Worm (Caenorhabditis elegans): Measurements from ENCODE around the gene C18G1.1.

C18G1.1 gene

ce11 chrV:4805847-4806246 lies 28.1 kb downstream of the C18G1.1 start, which contains the start of gene R02F11.3:
R02F11.3 (minus strand) TSS chrV:4805947.
- TF ChIP-seq aly-1 (tag; optimal IDR thresholded peaks at IDR 0.05) (no peak), hmg-4 (GFP tag; optimal IDR thresholded peaks at IDR 0.05) (no peak), flt-1 (GFP tag; IDR thresholded peaks at IDR 0.05) (no peak), ceh-36 (tag; optimal IDR thresholded peaks at IDR 0.05) (no peak), F13C5.2 (tag; optimal IDR thresholded peaks at IDR 0.05) (no peak), hnd-1 (tag; optimal IDR thresholded peaks at IDR 0.05) (no peak), hmbx-1 (tag; optimal IDR thresholded peaks at IDR 0.05) (no peak), sea-1 (GFP tag; conservative IDR thresholded peaks at IDR 0.05) (no peak), tbx-37 (GFP tag; conservative IDR thresholded peaks at IDR 0.05) (no peak), scrt-1 (GFP tag; IDR thresholded peaks at IDR 0.05) (no peak), ceh-13 (GFP tag; optimal IDR thresholded peaks at IDR 0.05) (no peak), tbx-11 (GFP tag; IDR thresholded peaks at IDR 0.05) (no peak), ets-7 (tag; optimal IDR thresholded peaks at IDR 0.05) (no peak), tra-4 (tag; optimal IDR thresholded peaks at IDR 0.05) (no peak)

DNA sequence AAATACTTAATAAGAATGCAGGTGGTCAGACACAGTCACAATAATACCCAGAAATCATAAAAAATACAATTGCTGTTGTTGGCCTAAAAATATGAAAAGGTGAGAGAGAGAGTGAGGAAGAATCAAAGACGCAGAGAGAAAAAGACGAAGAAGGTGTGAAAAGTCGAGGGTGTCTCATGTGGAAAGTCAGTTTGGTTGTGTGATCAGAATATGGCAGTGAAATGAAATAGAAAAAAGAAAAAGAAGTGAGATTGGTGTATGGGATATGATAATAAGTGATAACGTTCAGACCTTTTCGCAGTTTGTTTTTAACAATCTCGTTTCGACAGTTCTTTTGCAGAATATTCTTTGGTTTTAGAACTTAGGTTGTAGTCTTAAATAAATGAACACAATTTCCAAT lies 29.1 kb downstream of the C18G1.1 start:
- TF ChIP-seq sea-1 (GFP tag; conservative IDR thresholded peaks at IDR 0.05) (no peak), tbx-11 (GFP tag; IDR thresholded peaks at IDR 0.05) (no peak), tbx-37 (GFP tag; conservative IDR thresholded peaks at IDR 0.05) (no peak)

- peak; percentile 54 for TF ChIP-seq hmg-4 (GFP tag; optimal IDR thresholded peaks at IDR 0.05)
- no peak for TF ChIP-seq ceh-36 (tag; optimal IDR thresholded peaks at IDR 0.05)
- TF ChIP-seq ama-1 (optimal IDR thresholded peaks at IDR 0.05) = no peak
- no peak for TF ChIP-seq tra-4 (tag; optimal IDR thresholded peaks at IDR 0.05)
Measured at ce11 chrV:4810653-4811052, 32.9 kb downstream of the C18G1.1 start.

DNA sequence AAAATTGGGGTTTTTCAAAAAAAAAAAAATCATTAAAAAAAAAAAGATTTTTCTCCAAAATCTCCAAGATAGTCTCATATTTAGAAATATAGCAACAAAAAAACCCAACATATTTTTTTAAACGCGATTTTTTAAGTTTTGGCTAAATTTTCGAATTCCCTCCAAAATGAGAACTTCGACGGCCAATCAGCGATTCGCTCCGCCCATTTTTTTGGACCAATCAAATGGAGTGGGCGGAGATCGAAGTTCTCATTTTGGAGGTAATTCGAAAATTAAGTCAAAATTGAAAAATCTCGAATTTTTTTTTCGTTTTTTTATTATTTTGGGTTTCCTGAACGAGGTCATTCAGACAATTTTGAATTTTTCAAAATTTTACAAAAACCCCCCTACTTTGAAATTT lies 36.1 kb downstream of the C18G1.1 start:
- TF ChIP-seq hmg-4 (GFP tag; optimal IDR thresholded peaks at IDR 0.05) (no peak), ets-7 (tag; optimal IDR thresholded peaks at IDR 0.05) (no peak), ceh-13 (GFP tag; optimal IDR thresholded peaks at IDR 0.05) (no peak), F13C5.2 (tag; optimal IDR thresholded peaks at IDR 0.05) (no peak), hmbx-1 (tag; optimal IDR thresholded peaks at IDR 0.05) (no peak), flt-1 (GFP tag; IDR thresholded peaks at IDR 0.05) (no peak), pes-1 (GFP tag; IDR thresholded peaks at IDR 0.05) (no peak), hnd-1 (tag; optimal IDR thresholded peaks at IDR 0.05) (no peak), tbx-37 (GFP tag; conservative IDR thresholded peaks at IDR 0.05) (no peak), aly-1 (tag; optimal IDR thresholded peaks at IDR 0.05) (no peak), ama-1 (optimal IDR thresholded peaks at IDR 0.05) (no peak)

DNA sequence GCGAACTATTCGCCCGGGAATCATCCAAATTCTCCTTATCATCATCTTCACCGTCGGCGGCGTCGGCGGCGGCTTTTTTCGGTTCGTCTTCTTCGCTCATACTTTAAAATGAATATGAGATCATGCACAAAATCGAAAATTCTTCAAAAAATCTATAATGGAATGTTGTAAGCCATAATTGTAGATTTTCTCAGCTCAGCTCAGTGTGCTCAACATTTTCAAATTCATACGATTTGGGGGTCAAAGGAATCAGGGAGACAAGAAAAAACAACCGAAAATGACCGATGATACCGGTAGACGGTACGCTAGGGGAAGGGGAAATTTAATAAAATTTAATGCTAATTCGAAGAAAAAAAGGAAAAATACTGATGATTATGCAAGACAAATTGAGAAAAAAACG lies 40.8 kb downstream of the C18G1.1 start, which contains the start of gene ccep-97:
Gene ccep-97, minus strand, starts transcription at position 101 of the 400 bp plus-strand sequence.
- TF ChIP-seq flt-1 (GFP tag; IDR thresholded peaks at IDR 0.05) (no peak), sea-1 (GFP tag; conservative IDR thresholded peaks at IDR 0.05) (no peak), hnd-1 (tag; optimal IDR thresholded peaks at IDR 0.05) (no peak), aly-1 (tag; optimal IDR thresholded peaks at IDR 0.05) (no peak), ceh-13 (GFP tag; optimal IDR thresholded peaks at IDR 0.05) (no peak), ama-1 (optimal IDR thresholded peaks at IDR 0.05) (no peak), tra-4 (tag; optimal IDR thresholded peaks at IDR 0.05) (no peak), ets-7 (tag; optimal IDR thresholded peaks at IDR 0.05) (no peak), pes-1 (GFP tag; IDR thresholded peaks at IDR 0.05) (no peak), tbx-11 (GFP tag; IDR thresholded peaks at IDR 0.05) (no peak), hmg-4 (GFP tag; optimal IDR thresholded peaks at IDR 0.05) (no peak), hmbx-1 (tag; optimal IDR thresholded peaks at IDR 0.05) (no peak), tbx-37 (GFP tag; conservative IDR thresholded peaks at IDR 0.05) (no peak), B0310.2 (tag; optimal IDR thresholded peaks at IDR 0.05) (no peak)

DNA sequence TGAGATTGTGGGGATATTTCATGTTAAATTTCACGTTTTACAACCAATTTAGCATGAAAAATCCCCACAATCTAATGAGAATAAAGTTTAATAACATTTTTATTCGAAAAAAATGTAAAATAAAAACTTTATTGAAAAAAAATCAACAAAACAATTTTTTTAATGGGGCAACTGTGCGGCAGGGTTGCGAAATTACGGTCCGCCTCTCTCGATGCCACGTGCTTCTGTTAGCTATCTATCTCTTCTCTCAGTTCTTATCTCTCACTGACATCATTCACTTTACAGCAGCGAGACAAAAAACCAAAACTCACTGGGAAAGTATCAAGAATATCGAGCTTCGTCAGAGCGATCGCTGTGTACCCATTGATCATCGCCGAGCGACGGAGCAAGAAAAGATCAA lies 42.8 kb downstream of the C18G1.1 start:
- TF ChIP-seq flt-1 (GFP tag; IDR thresholded peaks at IDR 0.05) = no peak

DNA sequence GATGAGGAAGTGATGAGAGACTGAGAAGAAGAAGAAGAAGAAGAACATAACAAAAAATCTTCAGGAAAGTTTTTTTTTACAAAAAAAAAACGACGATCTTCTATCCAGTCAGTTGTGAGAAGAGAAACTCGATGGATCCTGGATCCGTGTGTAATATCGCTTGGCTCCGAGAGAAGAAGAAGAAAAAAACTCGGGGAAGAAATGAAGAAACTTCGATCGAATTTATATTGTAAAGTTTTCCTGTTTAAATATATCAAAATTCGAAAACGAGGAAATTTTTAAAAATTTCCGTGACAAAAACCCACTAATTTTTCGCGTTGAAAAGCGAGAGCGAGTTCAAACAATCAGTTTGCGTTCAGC lies 45.5 kb downstream of the C18G1.1 start, which contains the start of gene adss-1:
Gene adss-1, minus strand, starts transcription at position 101 of the 360 bp plus-strand sequence.
- TF ChIP-seq tra-4 (tag; optimal IDR thresholded peaks at IDR 0.05) (no peak), sea-1 (GFP tag; conservative IDR thresholded peaks at IDR 0.05) (no peak), B0310.2 (tag; optimal IDR thresholded peaks at IDR 0.05) (no peak), hnd-1 (tag; optimal IDR thresholded peaks at IDR 0.05) (no peak), scrt-1 (GFP tag; IDR thresholded peaks at IDR 0.05) (no peak), tbx-37 (GFP tag; conservative IDR thresholded peaks at IDR 0.05) (no peak), hmg-4 (GFP tag; optimal IDR thresholded peaks at IDR 0.05) (no peak), ceh-36 (tag; optimal IDR thresholded peaks at IDR 0.05) (no peak), flt-1 (GFP tag; IDR thresholded peaks at IDR 0.05) (no peak), F13C5.2 (tag; optimal IDR thresholded peaks at IDR 0.05) (no peak), tbx-11 (GFP tag; IDR thresholded peaks at IDR 0.05) (no peak), ets-7 (tag; optimal IDR thresholded peaks at IDR 0.05) (no peak), ceh-13 (GFP tag; optimal IDR thresholded peaks at IDR 0.05) (no peak), pes-1 (GFP tag; IDR thresholded peaks at IDR 0.05) (no peak), ama-1 (optimal IDR thresholded peaks at IDR 0.05) (no peak)

DNA sequence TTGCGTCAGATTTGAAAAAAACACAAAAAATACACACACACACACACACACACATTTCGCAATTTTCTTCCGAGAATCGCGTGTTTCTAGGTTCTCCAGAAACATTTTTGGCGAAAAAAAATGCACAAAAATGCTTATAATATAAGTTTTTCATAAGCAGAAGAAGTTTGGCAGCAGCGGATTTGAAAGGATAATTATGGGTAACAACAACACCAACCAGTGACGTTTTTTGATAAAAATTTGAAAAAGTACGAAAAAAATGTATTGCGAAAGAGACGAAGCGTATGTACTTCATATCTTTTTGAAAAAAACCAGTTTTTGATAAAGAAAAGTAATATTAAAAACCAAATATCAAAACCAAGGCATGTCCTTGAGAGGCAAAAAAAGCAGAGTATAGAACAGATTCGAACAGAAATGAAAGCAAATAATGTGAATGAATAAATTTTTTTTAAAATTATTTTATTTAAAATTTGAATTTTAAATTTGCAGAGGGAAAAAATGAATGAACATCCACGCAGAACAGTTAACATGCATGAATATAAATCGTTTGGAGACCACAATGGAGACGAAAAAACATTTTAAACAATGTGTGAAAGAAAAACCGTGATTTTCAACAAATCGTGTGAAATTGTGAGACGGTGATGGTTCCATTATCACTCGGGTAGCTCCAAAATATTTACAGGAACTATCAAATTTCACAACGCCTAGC lies 46.1 kb downstream of the C18G1.1 start:
- TF ChIP-seq ceh-36 (tag; optimal IDR thresholded peaks at IDR 0.05) (no peak), ama-1 (optimal IDR thresholded peaks at IDR 0.05) (peak; percentile 27)

All from whole organism, early embryonic.